Worm (Caenorhabditis elegans): ENCODE results near the gene srg-7.

srg-7 gene

ce11 chrIII:6303114-6303647 is 35.2 kb upstream of the srg-7 start, which contains the start of gene F47D12.9:
F47D12.9 (minus strand) TSS chrIII:6303380.
- TF ChIP-seq T22C8.4 (GFP tag; IDR thresholded peaks at IDR 0.05) = no peak
- TF ChIP-seq flt-1 (GFP tag; IDR thresholded peaks at IDR 0.05) = no peak
- no peak for TF ChIP-seq med-1 (GFP tag; optimal IDR thresholded peaks at IDR 0.05; ENCODE audit: insufficient read depth)
- TF ChIP-seq cog-1 (tag; optimal IDR thresholded peaks at IDR 0.05) = no peak
- no peak for TF ChIP-seq tab-1 (GFP tag; IDR thresholded peaks at IDR 0.05)
- TF ChIP-seq ztf-23 (GFP tag; IDR thresholded peaks at IDR 0.05) = no peak
- no peak for TF ChIP-seq ztf-29 (GFP tag; IDR thresholded peaks at IDR 0.05)
- TF ChIP-seq klf-2 (GFP tag; conservative IDR thresholded peaks at IDR 0.05) = no peak
- TF ChIP-seq ref-1 (GFP tag; conservative IDR thresholded peaks at IDR 0.05) = no peak

ce11 chrIII:6300297-6300696 is 32.3 kb upstream of the srg-7 start:
- TF ChIP-seq cog-1 (tag; optimal IDR thresholded peaks at IDR 0.05) (no peak), ref-1 (GFP tag; conservative IDR thresholded peaks at IDR 0.05) (no peak), ztf-23 (GFP tag; IDR thresholded peaks at IDR 0.05) (no peak), tab-1 (GFP tag; IDR thresholded peaks at IDR 0.05) (no peak), T22C8.4 (GFP tag; IDR thresholded peaks at IDR 0.05) (no peak), flt-1 (GFP tag; IDR thresholded peaks at IDR 0.05) (no peak), med-1 (GFP tag; optimal IDR thresholded peaks at IDR 0.05; ENCODE audit: insufficient read depth) (no peak), ztf-29 (GFP tag; IDR thresholded peaks at IDR 0.05) (no peak), klf-2 (GFP tag; conservative IDR thresholded peaks at IDR 0.05) (no peak)

ce11 chrIII:6298131-6298530 is 30.2 kb upstream of the srg-7 start, which contains the start of gene F47D12.3:
F47D12.3 (plus strand) TSS chrIII:6298461.
- TF ChIP-seq tab-1 (GFP tag; IDR thresholded peaks at IDR 0.05) (no peak), klf-2 (GFP tag; conservative IDR thresholded peaks at IDR 0.05) (no peak), ref-1 (GFP tag; conservative IDR thresholded peaks at IDR 0.05) (no peak), med-1 (GFP tag; optimal IDR thresholded peaks at IDR 0.05; ENCODE audit: insufficient read depth) (no peak), flt-1 (GFP tag; IDR thresholded peaks at IDR 0.05) (no peak), ztf-23 (GFP tag; IDR thresholded peaks at IDR 0.05) (no peak), cog-1 (tag; optimal IDR thresholded peaks at IDR 0.05) (no peak), ztf-29 (GFP tag; IDR thresholded peaks at IDR 0.05) (no peak), T22C8.4 (GFP tag; IDR thresholded peaks at IDR 0.05) (no peak)

DNA sequence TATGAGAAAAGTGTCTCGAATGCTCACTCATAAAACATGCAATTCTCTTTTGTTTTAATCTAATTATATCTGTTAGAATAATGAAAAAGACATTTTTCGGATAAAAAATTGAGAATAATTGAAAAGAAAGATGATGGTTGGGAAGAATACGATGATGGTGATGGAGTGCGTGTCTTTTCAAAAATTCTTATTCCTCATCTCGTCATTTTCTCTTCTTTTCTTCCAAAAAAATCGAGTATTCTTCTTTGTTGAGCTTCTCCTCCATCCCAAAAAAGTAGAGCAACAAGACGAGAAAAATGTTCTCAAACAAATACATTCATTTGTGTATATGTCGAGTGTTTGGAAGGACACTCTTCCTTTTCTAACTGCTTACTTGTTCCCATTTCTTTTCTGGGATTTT is 29.6 kb upstream of the srg-7 start:
- TF ChIP-seq ztf-29 (GFP tag; IDR thresholded peaks at IDR 0.05) (no peak), ztf-23 (GFP tag; IDR thresholded peaks at IDR 0.05) (no peak), T22C8.4 (GFP tag; IDR thresholded peaks at IDR 0.05) (no peak), cog-1 (tag; optimal IDR thresholded peaks at IDR 0.05) (no peak)

ce11 chrIII:6295972-6296700 is 28.2 kb upstream of the srg-7 start, which contains the start of gene F47D12.7:
F47D12.7 (minus strand) TSS chrIII:6296022.
- no peak for TF ChIP-seq T22C8.4 (GFP tag; IDR thresholded peaks at IDR 0.05)
- TF ChIP-seq ref-1 (GFP tag; conservative IDR thresholded peaks at IDR 0.05) = no peak
- no peak for TF ChIP-seq cog-1 (tag; optimal IDR thresholded peaks at IDR 0.05)
- no peak for TF ChIP-seq tab-1 (GFP tag; IDR thresholded peaks at IDR 0.05)
- no peak for TF ChIP-seq klf-2 (GFP tag; conservative IDR thresholded peaks at IDR 0.05)
- no peak for TF ChIP-seq ztf-23 (GFP tag; IDR thresholded peaks at IDR 0.05)
- TF ChIP-seq ztf-29 (GFP tag; IDR thresholded peaks at IDR 0.05) = no peak
- no peak for TF ChIP-seq med-1 (GFP tag; optimal IDR thresholded peaks at IDR 0.05; ENCODE audit: insufficient read depth)
- TF ChIP-seq flt-1 (GFP tag; IDR thresholded peaks at IDR 0.05) = no peak

DNA sequence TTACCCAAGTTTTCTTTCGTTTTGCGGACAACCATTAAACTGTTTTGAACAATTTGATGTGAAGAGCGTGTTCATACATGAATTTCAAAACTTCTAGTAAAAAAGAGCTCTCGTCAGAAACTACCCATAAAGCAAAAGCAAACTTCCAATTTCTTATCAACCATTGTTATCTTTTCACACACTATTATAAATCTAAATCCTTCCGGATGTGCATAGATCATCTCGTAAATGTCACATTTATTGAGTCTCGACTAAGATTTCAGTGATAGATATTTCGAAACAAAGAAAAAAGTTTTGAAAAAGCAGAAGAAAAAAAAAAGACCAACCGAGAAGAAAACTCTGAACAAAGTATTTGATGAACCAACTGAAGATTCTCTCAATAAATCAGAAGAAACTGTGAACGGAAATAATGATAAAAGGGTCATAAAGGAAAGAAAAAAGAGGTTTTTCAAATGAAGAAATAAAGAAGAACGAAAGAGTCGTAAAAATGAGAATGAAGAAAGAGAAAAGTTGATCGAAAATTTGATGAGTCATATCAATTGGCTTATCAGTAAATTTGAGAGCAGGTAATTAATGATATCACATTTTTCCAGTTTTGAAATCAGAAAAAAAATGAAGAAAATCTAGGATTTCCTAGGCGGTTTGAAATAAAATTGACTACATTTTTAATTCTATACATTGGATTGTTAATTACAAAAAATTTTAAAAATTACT is 22.7 kb upstream of the srg-7 start:
- TF ChIP-seq ref-1 (GFP tag; conservative IDR thresholded peaks at IDR 0.05) (no peak), klf-2 (GFP tag; conservative IDR thresholded peaks at IDR 0.05) (no peak), med-1 (GFP tag; optimal IDR thresholded peaks at IDR 0.05; ENCODE audit: insufficient read depth) (no peak), cog-1 (tag; optimal IDR thresholded peaks at IDR 0.05) (no peak), ztf-23 (GFP tag; IDR thresholded peaks at IDR 0.05) (no peak), flt-1 (GFP tag; IDR thresholded peaks at IDR 0.05) (no peak)

- no peak for TF ChIP-seq ztf-23 (GFP tag; IDR thresholded peaks at IDR 0.05)
- no peak for TF ChIP-seq med-1 (GFP tag; optimal IDR thresholded peaks at IDR 0.05; ENCODE audit: insufficient read depth)
- no peak for TF ChIP-seq cog-1 (tag; optimal IDR thresholded peaks at IDR 0.05)
- TF ChIP-seq tab-1 (GFP tag; IDR thresholded peaks at IDR 0.05) = no peak
- no peak for TF ChIP-seq flt-1 (GFP tag; IDR thresholded peaks at IDR 0.05)
- no peak for TF ChIP-seq ref-1 (GFP tag; conservative IDR thresholded peaks at IDR 0.05)
- no peak for TF ChIP-seq ztf-29 (GFP tag; IDR thresholded peaks at IDR 0.05)
- TF ChIP-seq klf-2 (GFP tag; conservative IDR thresholded peaks at IDR 0.05) = no peak
- no peak for TF ChIP-seq T22C8.4 (GFP tag; IDR thresholded peaks at IDR 0.05)
These were observed 21.4 kb upstream of the srg-7 start for ce11 chrIII:6289366-6289765.

DNA sequence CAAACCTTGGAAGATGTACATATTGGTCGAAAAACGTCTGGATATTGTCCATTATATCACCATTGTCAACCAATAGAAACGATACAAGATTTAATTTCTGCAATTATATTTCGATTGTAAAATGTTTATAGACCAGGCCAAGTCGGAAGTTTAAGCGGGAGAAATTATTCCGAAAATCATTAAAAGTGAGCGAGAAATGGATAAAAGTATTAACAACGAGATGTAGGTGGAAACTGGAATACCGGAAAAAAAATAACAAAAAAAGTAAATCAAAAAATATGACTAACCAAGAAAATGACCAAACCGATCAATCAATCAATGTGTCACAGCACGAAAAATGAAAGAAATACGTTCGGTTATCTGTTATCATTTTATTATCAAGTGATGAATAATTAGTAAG is 19.2 kb upstream of the srg-7 start, which contains the start of gene F47D12.6:
F47D12.6 (minus strand) TSS at position 101 of the 400 bp plus-strand sequence.
- TF ChIP-seq med-1 (GFP tag; optimal IDR thresholded peaks at IDR 0.05; ENCODE audit: insufficient read depth) = no peak
- no peak for TF ChIP-seq ztf-29 (GFP tag; IDR thresholded peaks at IDR 0.05)

ce11 chrIII:6285890-6286289 is 17.9 kb upstream of the srg-7 start, which contains the start of gene gadr-3:
gadr-3 (minus strand) TSS chrIII:6285990.
- TF ChIP-seq ztf-23 (GFP tag; IDR thresholded peaks at IDR 0.05) = no peak
- no peak for TF ChIP-seq ztf-29 (GFP tag; IDR thresholded peaks at IDR 0.05)
- TF ChIP-seq T22C8.4 (GFP tag; IDR thresholded peaks at IDR 0.05) = no peak
- no peak for TF ChIP-seq tab-1 (GFP tag; IDR thresholded peaks at IDR 0.05)
- no peak for TF ChIP-seq flt-1 (GFP tag; IDR thresholded peaks at IDR 0.05)
- no peak for TF ChIP-seq ref-1 (GFP tag; conservative IDR thresholded peaks at IDR 0.05)
- TF ChIP-seq med-1 (GFP tag; optimal IDR thresholded peaks at IDR 0.05; ENCODE audit: insufficient read depth) = no peak
- no peak for TF ChIP-seq cog-1 (tag; optimal IDR thresholded peaks at IDR 0.05)
- TF ChIP-seq klf-2 (GFP tag; conservative IDR thresholded peaks at IDR 0.05) = no peak

Data from whole organism, midembryonic.